Worm (Caenorhabditis elegans) whole organism, young adult: Measurements from ENCODE around the gene Y110A2AL.5.

Source experiments
- ceh-100 ChIP-seq: fragments of 200-800 bp; sonication (Bioruptor generic); IDR thresholded peaks from 2 replicates; pipeline ENCODE4 v1.3.6; 2022; ENCODE audit warnings: missing genetic modification reagents, missing genetic modification characterization, missing compliant biosample characterization
- sdz-38 ChIP-seq: sonication (generic microtip); optimal IDR thresholded peaks from 2 replicates; lab custom pipeline; 2016; ENCODE audit warnings: missing genotype, missing genetic modification characterization, missing compliant biosample characterization
- tlf-1 ChIP-seq: fragments of 200-800 bp; sonication (Bioruptor generic); optimal IDR thresholded peaks from 2 replicates; lab custom pipeline; 2018; ENCODE audit warnings: mild to moderate bottlenecking, missing genetic modification characterization, missing compliant biosample characterization

ce11 chrII:2903748-2904147 is 39.4 kb downstream of the Y110A2AL.5 start:
- no peak for TF ChIP-seq ceh-100 (GFP tag; lab: Robert Waterston, UW)
- TF ChIP-seq sdz-38 (tag; lab: Kevin White, UChicago), result no peak
- TF ChIP-seq tlf-1 (GFP tag; lab: Kevin White, UChicago), result no peak
